Worm (Caenorhabditis elegans): Measurements from ENCODE around the gene F44B9.5.

DNA sequence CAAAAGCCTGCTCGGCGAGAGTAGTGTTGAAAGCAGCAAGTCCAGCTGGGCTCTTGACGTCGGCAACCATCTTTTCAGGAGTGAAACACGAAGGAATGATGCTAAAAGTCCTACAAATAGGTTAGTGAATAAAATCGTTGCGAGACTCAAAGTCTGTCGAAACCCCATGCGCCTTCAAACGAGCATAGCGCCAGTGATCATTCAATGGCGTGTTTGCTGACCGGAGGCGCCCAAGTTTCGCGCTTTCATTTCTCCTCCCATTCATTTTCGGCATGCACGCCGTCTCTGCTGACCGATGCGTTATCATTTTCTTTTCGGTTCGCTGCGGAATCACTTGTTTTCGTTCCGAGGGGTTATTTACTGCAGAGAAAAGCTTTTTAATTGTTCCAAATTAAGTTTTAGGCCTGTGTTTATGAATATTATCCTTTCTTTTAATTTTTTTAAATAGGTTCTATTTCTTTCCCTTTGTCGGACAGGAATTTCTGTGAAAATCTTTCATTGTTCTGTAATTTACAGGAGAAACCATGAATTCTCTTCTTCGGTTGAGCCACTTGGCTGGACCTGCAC lies 43.1 kb downstream of the F44B9.5 start, which contains the start of the genes eef-1B.1 and aco-2:
- TF ChIP-seq mes-4 (tag; optimal IDR thresholded peaks at IDR 0.05) (no peak), let-607 (tag; optimal IDR thresholded peaks at IDR 0.05) (peak; percentile 9 to 69), egl-44 (GFP tag; IDR thresholded peaks at IDR 0.05) (peak; percentile 87), sdz-38 (tag; optimal IDR thresholded peaks at IDR 0.05) (no peak), athp-1 (tag; optimal IDR thresholded peaks at IDR 0.05) (peak; percentile 3), dpl-1 (GFP tag; optimal IDR thresholded peaks at IDR 0.05) (peak; percentile 68), attf-3 (GFP tag; conservative IDR thresholded peaks at IDR 0.05) (peak; percentile 72), sea-2 (GFP tag; IDR thresholded peaks at IDR 0.05) (no peak), hrde-1 (tag; optimal IDR thresholded peaks at IDR 0.05; ENCODE audit: borderline replicate concordance) (no peak), ama-1 (optimal IDR thresholded peaks at IDR 0.05) (peak; percentile 33), ama-1 (GFP tag; optimal IDR thresholded peaks at IDR 0.05) (no peak), tlf-1 (GFP tag; optimal IDR thresholded peaks at IDR 0.05) (peak; percentile 78), ztf-22 (GFP tag; optimal IDR thresholded peaks at IDR 0.05) (no peak), unc-62 (GFP tag; optimal IDR thresholded peaks at IDR 0.05) (no peak)
